Worm (Caenorhabditis elegans) whole organism, midembryonic: Measurements from ENCODE around the gene ant-1.4.

Experiments
- cog-1 ChIP-seq: sonication (generic microtip); optimal IDR thresholded peaks from 2 replicates; lab custom pipeline; 2016; ENCODE audit warnings: missing genetic modification characterization, missing compliant biosample characterization
- flt-1 ChIP-seq: fragments of 200-800 bp; sonication (Bioruptor generic); IDR thresholded peaks from 2 replicates; pipeline ENCODE4 v1.3.6; 2022; ENCODE audit warnings: missing genetic modification characterization, missing compliant biosample characterization
- klf-2 ChIP-seq: fragments of 200-800 bp; sonication (Bioruptor generic); conservative IDR thresholded peaks from 2 replicates; pipeline ENCODE4 v1.3.6; 2022; ENCODE audit warnings: missing genetic modification reagents, missing genetic modification characterization, missing compliant biosample characterization
- med-1 ChIP-seq: sonication (generic microtip); optimal IDR thresholded peaks from 2 replicates; lab custom pipeline; 2017; ENCODE audit warnings: missing genetic modification characterization, mild to moderate bottlenecking, missing compliant biosample characterization, antibody characterized with exemption, missing genetic modification reagents; ENCODE audit not compliant: insufficient read depth
- ref-1 ChIP-seq: fragments of 200-800 bp; sonication (Bioruptor generic); conservative IDR thresholded peaks from 2 replicates; pipeline ENCODE4 v1.3.6; 2022; ENCODE audit warnings: missing genetic modification reagents, missing genetic modification characterization, missing compliant biosample characterization
- tab-1 ChIP-seq: fragments of 200-800 bp; sonication (Bioruptor generic); IDR thresholded peaks from 2 replicates; pipeline ENCODE4 v1.3.6; 2022; ENCODE audit warnings: missing genetic modification characterization, missing compliant biosample characterization
- ztf-23 ChIP-seq: fragments of 200-800 bp; sonication (Bioruptor generic); IDR thresholded peaks from 2 replicates; pipeline ENCODE4 v1.3.6; 2022; ENCODE audit warnings: missing genetic modification reagents, missing genetic modification characterization, missing compliant biosample characterization
- ztf-29 ChIP-seq: fragments of 200-800 bp; sonication (Bioruptor generic); IDR thresholded peaks from 2 replicates; pipeline ENCODE4 v1.3.6; 2022; ENCODE audit warnings: missing genetic modification reagents, missing genetic modification characterization, missing compliant biosample characterization

DNA sequence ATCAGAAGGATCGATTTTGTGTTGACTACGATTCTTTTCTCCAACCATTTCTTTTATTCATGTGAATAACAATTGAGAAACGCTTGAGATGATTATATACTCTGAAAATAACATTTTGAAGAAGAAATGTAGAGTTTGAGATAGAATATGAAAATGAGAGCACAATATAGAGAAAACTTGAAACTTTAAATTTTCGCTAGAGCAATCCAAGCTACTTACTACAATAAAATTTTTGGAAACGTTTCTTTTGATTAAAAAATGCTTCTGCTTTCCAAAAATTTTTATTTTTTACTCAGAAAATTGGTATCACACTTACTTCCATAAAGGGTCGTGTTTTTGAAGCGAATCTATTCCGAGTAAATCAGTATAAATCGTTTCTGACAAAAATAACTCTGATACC lies 39.1 kb downstream of the ant-1.4 start, which contains the start of gene M116.5:
- TF ChIP-seq ref-1 (GFP tag; lab: Robert Waterston, UW) (no peak), ztf-23 (no peak), ztf-29 (GFP tag; lab: Robert Waterston, UW) (no peak), med-1 (no peak), cog-1 (tag; lab: Kevin White, UChicago) (no peak), flt-1 (no peak), klf-2 (no peak), tab-1 (no peak)
